Worm (Caenorhabditis elegans) whole organism, L4 larva: ENCODE data around the gene srx-3.
A peak's percentile ranks its signal among the peaks of the same experiment; 100 is the strongest.

Source experiments
- F44E2.7 ChIP-seq: fragments of 200-800 bp; sonication (Bioruptor generic); IDR thresholded peaks from 2 replicates; pipeline ENCODE4 v2.1.2; 2022; ENCODE audit warnings: missing genetic modification characterization, missing compliant biosample characterization
- R02D3.7 ChIP-seq: fragments of 150-350 bp; sonication (generic microtip); optimal IDR thresholded peaks from 3 replicates; lab custom pipeline; 2014; ENCODE audit warnings: missing biosample characterization, missing genetic modification characterization
- ZK546.5 ChIP-seq, 2 experiments: sonication (generic microtip); optimal IDR thresholded peaks; 2 replicates each; lab custom pipeline; 2017; ENCODE audit warnings: missing biosample characterization in 2 of 2, missing genetic modification characterization in 2 of 2
- aha-1 ChIP-seq: fragments of 150-350 bp; peaks from one replicate; lab custom pipeline; 2014; ENCODE audit warnings: missing biosample characterization, missing genetic modification characterization
- aly-2 ChIP-seq: sonication (generic microtip); optimal IDR thresholded peaks from 2 replicates; lab custom pipeline; 2018; ENCODE audit warnings: missing biosample characterization, missing genetic modification characterization
- ama-1 ChIP-seq: fragments of 150-350 bp; optimal IDR thresholded peaks from 2 replicates; lab custom pipeline; 2014; ENCODE audit warnings: inconsistent platforms, mixed read lengths
- attf-4 ChIP-seq: sonication (generic microtip); optimal IDR thresholded peaks from 3 replicates; lab custom pipeline; 2017; ENCODE audit warnings: missing biosample characterization, missing genetic modification characterization
- ceh-32 ChIP-seq: sonication (generic microtip); optimal IDR thresholded peaks from 2 replicates; lab custom pipeline; 2016; ENCODE audit warnings: mild to moderate bottlenecking, missing genetic modification characterization, missing compliant biosample characterization; ENCODE audit not compliant: poor library complexity
- ceh-62 ChIP-seq: sonication (generic microtip); optimal IDR thresholded peaks from 2 replicates; lab custom pipeline; 2017; ENCODE audit warnings: missing biosample characterization, missing genetic modification characterization
- ceh-82 ChIP-seq: sonication (generic microtip); optimal IDR thresholded peaks from 2 replicates; lab custom pipeline; 2017; ENCODE audit warnings: missing biosample characterization, missing genetic modification characterization
- ctbp-1 ChIP-seq: fragments of 200-800 bp; sonication (Bioruptor generic); IDR thresholded peaks from 2 replicates; pipeline ENCODE4 v1.3.6; 2022; ENCODE audit warnings: missing genetic modification reagents, missing genetic modification characterization, missing compliant biosample characterization
- dmd-8 ChIP-seq: fragments of 200-800 bp; sonication (Bioruptor generic); IDR thresholded peaks from 2 replicates; pipeline ENCODE4 v1.3.6; 2022; ENCODE audit warnings: missing genetic modification characterization, missing compliant biosample characterization
- dpl-1 ChIP-seq: fragments of 150-350 bp; optimal IDR thresholded peaks from 2 replicates; lab custom pipeline; 2014; ENCODE audit warnings: missing biosample characterization, missing genetic modification reagents, missing genetic modification characterization
- gei-8 ChIP-seq: fragments of 200-800 bp; sonication (Bioruptor generic); optimal IDR thresholded peaks from 2 replicates; lab custom pipeline; 2018; ENCODE audit warnings: mild to moderate bottlenecking, missing genetic modification characterization, missing compliant biosample characterization
- lin-29 ChIP-seq: fragments of 200-800 bp; sonication (Bioruptor generic); IDR thresholded peaks from 2 replicates; pipeline ENCODE4 v1.3.6; 2022; ENCODE audit warnings: missing genetic modification reagents, missing genetic modification characterization, missing compliant biosample characterization
- lin-39 ChIP-seq: fragments of 150-350 bp; optimal IDR thresholded peaks from 2 replicates; lab custom pipeline; 2014; ENCODE audit warnings: missing biosample characterization, missing genetic modification reagents, missing genetic modification characterization
- mdl-1 ChIP-seq, 2 experiments: fragments of 150-350 bp in 1 of 2; sonication (generic microtip) in 1 of 2; optimal IDR thresholded peaks; 2 replicates each; lab custom pipeline; 2014 to 2017; ENCODE audit warnings: missing biosample characterization in 2 of 2, missing genetic modification characterization in 2 of 2
- mes-2 ChIP-seq: sonication (generic microtip); optimal IDR thresholded peaks from 2 replicates; lab custom pipeline; 2016; ENCODE audit warnings: missing genotype, mild to moderate bottlenecking, missing genetic modification characterization, missing compliant biosample characterization; ENCODE audit not compliant: poor library complexity, severe bottlenecking
- nhr-11 ChIP-seq: fragments of 150-350 bp; optimal IDR thresholded peaks from 2 replicates; lab custom pipeline; 2014; ENCODE audit warnings: missing biosample characterization, missing genetic modification characterization
- nhr-111 ChIP-seq: fragments of 200-800 bp; sonication (Bioruptor generic); optimal IDR thresholded peaks from 2 replicates; lab custom pipeline; 2018; ENCODE audit warnings: mild to moderate bottlenecking, missing genetic modification characterization, missing compliant biosample characterization
- nhr-41 ChIP-seq: fragments of 200-800 bp; sonication (Bioruptor generic); IDR thresholded peaks from 2 replicates; pipeline ENCODE4 v1.3.6; 2022; ENCODE audit warnings: missing genetic modification reagents, missing genetic modification characterization, missing compliant biosample characterization
- nhr-76 ChIP-seq: fragments of 150-350 bp; optimal IDR thresholded peaks from 2 replicates; lab custom pipeline; 2014; ENCODE audit warnings: missing biosample characterization, missing genetic modification characterization
- sdz-12 ChIP-seq: fragments of 200-800 bp; sonication (Bioruptor generic); optimal IDR thresholded peaks from 2 replicates; lab custom pipeline; 2018; ENCODE audit warnings: mild to moderate bottlenecking, missing genetic modification characterization, missing compliant biosample characterization
- set-16 ChIP-seq: fragments of 200-800 bp; sonication (Bioruptor generic); IDR thresholded peaks from 2 replicates; pipeline ENCODE4 v1.3.6; 2022; ENCODE audit warnings: missing genetic modification reagents, missing genetic modification characterization, missing compliant biosample characterization
- skn-1 ChIP-seq: fragments of 150-350 bp; optimal IDR thresholded peaks from 2 replicates; lab custom pipeline; 2014; ENCODE audit warnings: missing biosample characterization, missing genetic modification characterization
- snpc-1.2 ChIP-seq: fragments of 200-800 bp; sonication (Bioruptor generic); IDR thresholded peaks from 2 replicates; pipeline ENCODE4 v1.3.6; 2022; ENCODE audit warnings: missing genetic modification reagents, missing genetic modification characterization, missing compliant biosample characterization
- snpc-4 ChIP-seq: fragments of 150-350 bp; optimal IDR thresholded peaks from 2 replicates; lab custom pipeline; 2014; ENCODE audit warnings: missing biosample characterization, missing genetic modification characterization
- spr-3 ChIP-seq: fragments of 200-800 bp; sonication (Bioruptor generic); optimal IDR thresholded peaks from 2 replicates; lab custom pipeline; 2018; ENCODE audit warnings: mild to moderate bottlenecking, missing genetic modification characterization, missing compliant biosample characterization
- tra-1 ChIP-seq: fragments of 200-800 bp; sonication (Bioruptor generic); IDR thresholded peaks from 2 replicates; pipeline ENCODE4 v1.3.6; 2022; ENCODE audit warnings: missing genetic modification reagents, missing genetic modification characterization, missing compliant biosample characterization
- unc-62 ChIP-seq, 3 experiments: fragments of 150-350 bp in 1 of 3; sonication (generic microtip); optimal IDR thresholded peaks in 2 of 3; peaks in 1 of 3; 1 replicate in 1 of 3; 2 replicates in 2 of 3; lab custom pipeline; 2014 to 2017; ENCODE audit warnings: missing biosample characterization in 3 of 3, missing genetic modification characterization in 3 of 3, missing genetic modification reagents in 3 of 3, missing genotype in 1 of 3
- zag-1 ChIP-seq: fragments of 150-350 bp; optimal IDR thresholded peaks from 2 replicates; lab custom pipeline; 2014; ENCODE audit warnings: missing biosample characterization, missing genetic modification characterization
- zfp-2 ChIP-seq: sonication (generic microtip); optimal IDR thresholded peaks from 2 replicates; lab custom pipeline; 2016; ENCODE audit warnings: mild to moderate bottlenecking, missing genetic modification characterization, missing compliant biosample characterization
- ztf-11 ChIP-seq: fragments of 150-350 bp; optimal IDR thresholded peaks from 2 replicates; lab custom pipeline; 2014; ENCODE audit warnings: missing biosample characterization, missing genetic modification characterization

The srx-3 gene

DNA sequence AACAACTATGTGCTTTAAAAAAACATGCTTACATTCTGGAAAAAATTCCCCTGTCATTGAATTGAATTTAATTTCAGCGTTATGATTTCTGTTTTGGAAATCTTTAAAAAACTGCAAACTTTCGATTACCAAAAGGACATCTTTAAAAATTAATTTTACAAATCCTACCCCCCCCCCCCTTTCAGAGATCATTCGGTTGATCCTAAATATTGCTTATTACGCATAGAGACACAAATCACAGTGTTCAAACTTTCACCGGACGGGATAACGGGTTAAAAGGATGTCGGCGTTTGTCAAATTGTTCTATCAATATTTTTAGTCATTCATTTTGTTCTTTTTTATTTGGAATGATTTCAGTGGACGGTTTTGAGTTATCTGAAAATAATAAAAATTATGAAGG is 27.9 kb downstream of the srx-3 start, which contains the start of gene C25E10.4:
Gene C25E10.4, plus strand, starts transcription at position 301 of the 400 bp plus-strand sequence.
- TF ChIP-seq dmd-8 (GFP tag; lab: Robert Waterston, UW) (no peak), aha-1 (peak; percentile 37)

DNA sequence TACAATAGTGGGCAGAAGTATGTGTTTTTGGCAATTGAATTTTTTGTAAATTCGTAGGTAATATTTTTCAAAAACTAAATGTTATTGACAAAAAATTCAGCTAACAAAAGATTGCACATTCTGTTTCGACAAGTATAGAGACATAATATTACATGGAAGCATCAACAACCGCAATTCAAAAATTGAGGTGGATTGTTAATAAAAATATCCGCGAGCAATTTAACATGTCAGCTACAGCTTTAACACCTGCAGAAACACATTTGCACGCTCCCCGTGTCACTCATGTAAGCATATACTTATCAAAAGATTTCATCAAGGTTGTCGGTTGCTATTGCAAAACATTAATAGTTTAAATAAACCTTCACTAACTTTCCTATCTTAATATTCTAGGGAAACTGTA is 30.3 kb downstream of the srx-3 start, which contains the start of gene srsx-34:
Gene srsx-34, plus strand, starts transcription at position 301 of the 400 bp plus-strand sequence.
- TF ChIP-seq aha-1 (peak; percentile 31), zag-1 (tag; lab: Kevin White, UChicago) (no peak)

DNA sequence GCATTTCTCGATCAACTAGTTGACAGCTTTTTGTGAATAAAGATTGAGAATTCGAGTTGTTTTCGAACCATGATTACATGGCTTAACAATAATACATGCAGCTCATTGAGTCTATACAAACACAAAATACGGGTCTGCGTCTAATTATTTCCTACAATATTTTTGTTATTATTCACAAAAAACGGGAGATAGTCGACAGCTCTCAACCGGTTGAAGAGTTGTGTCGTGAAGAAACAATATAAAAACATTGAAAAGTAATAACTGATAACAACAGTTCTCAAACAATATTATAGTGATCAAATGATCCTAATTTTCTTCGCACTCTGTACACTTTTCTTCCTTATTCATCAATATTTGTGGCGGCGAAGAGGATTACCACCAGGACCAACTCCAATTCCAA is 35.7 kb downstream of the srx-3 start, which contains the start of gene cyp-33B1:
Gene cyp-33B1, plus strand, starts transcription at position 301 of the 400 bp plus-strand sequence.
- TF ChIP-seq tra-1, result no peak
- TF ChIP-seq ztf-11 (tag; lab: Kevin White, UChicago), result no peak
- no peak for TF ChIP-seq zfp-2 (tag; lab: Kevin White, UChicago)
- no peak for TF ChIP-seq R02D3.7 (tag; lab: Kevin White, UChicago)
- TF ChIP-seq skn-1, result no peak
- TF ChIP-seq ctbp-1 (GFP tag; lab: Robert Waterston, UW), result no peak
- no peak for TF ChIP-seq ceh-62 (tag; lab: Kevin White, UChicago)
- no peak for TF ChIP-seq ZK546.5 (tag; optimal IDR thresholded peaks at IDR 0.05; lab: Kevin White, UChicago)
- no peak for TF ChIP-seq spr-3 (GFP tag; lab: Kevin White, UChicago)
- TF ChIP-seq attf-4 (tag; lab: Kevin White, UChicago), result no peak
- no peak for TF ChIP-seq nhr-11 (tag; lab: Kevin White, UChicago)
- no peak for TF ChIP-seq snpc-1.2 (GFP tag; lab: Robert Waterston, UW)
- TF ChIP-seq lin-39 (tag; lab: Kevin White, UChicago), result no peak
- TF ChIP-seq nhr-111 (GFP tag; lab: Kevin White, UChicago), result no peak
- TF ChIP-seq ama-1 (lab: Kevin White, UChicago), result no peak
- TF ChIP-seq gei-8 (GFP tag; lab: Kevin White, UChicago), result no peak
- TF ChIP-seq dpl-1 (GFP tag; lab: Kevin White, UChicago), result no peak
- TF ChIP-seq, all 104 proteins: peak for 0

DNA sequence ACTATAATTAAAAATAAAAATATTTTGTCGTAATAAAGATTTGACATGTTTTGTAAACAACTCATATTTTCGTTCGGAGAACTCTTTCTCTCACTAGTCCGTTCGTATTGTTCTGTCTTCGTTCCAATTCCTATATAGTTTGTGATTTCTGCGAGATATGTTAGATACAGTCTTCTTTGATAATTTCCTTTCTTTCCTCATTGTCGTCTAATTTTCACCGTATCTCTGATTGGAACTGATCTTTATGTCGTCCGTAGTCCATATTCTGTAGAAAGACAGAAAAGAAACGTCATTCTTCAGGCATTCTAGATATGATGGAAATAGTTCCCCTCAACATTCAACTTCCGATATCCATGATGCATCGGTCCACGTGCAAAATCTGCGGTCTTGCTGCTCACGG is 39.5 kb downstream of the srx-3 start, which contains the start of gene nhr-30:
Gene nhr-30, plus strand, starts transcription at position 301 of the 400 bp plus-strand sequence.
- TF ChIP-seq lin-29, result no peak
- TF ChIP-seq ceh-82 (tag; lab: Kevin White, UChicago), result no peak
- TF ChIP-seq nhr-41 (GFP tag; lab: Robert Waterston, UW), result no peak
- TF ChIP-seq unc-62 (GFP tag; optimal IDR thresholded peaks at IDR 0.05 in 1 of 2; lab: Kevin White, UChicago), result peak in 1 of 2 experiments; percentile 1
- TF ChIP-seq unc-62 (tag; optimal IDR thresholded peaks at IDR 0.05; lab: Kevin White, UChicago), result no peak

DNA sequence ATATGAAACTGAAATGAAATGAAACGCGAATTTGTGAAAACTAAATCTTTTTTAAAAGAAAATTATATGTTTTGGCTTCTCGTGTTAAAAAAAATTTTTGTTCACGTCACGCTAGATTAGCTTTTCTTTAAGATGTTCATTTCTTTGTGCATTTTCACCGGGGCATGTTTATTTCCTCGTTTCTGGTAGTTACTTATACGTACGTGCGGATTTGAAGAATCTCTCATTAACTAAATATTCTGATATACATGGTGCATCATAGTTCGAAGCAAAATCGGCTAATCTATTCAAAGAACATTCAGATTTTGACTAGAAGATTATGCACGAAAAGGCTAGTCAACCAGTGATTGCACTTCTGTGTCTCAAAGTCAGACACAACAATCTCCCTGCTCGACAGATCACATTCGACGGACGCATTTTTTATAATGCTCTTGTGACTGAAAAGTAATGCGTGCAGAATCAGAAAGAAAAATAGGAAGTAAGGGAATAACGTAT is 42.3 kb downstream of the srx-3 start, which contains the start of gene C25E10.17:
Gene C25E10.17, minus strand, starts transcription at position 51 of the 495 bp plus-strand sequence.
- TF ChIP-seq dpl-1 (GFP tag; lab: Kevin White, UChicago), result no peak
- TF ChIP-seq aha-1, result peak; percentile 92
- TF ChIP-seq sdz-12 (GFP tag; lab: Kevin White, UChicago), result no peak
- TF ChIP-seq, all 104 proteins: peak for 1

DNA sequence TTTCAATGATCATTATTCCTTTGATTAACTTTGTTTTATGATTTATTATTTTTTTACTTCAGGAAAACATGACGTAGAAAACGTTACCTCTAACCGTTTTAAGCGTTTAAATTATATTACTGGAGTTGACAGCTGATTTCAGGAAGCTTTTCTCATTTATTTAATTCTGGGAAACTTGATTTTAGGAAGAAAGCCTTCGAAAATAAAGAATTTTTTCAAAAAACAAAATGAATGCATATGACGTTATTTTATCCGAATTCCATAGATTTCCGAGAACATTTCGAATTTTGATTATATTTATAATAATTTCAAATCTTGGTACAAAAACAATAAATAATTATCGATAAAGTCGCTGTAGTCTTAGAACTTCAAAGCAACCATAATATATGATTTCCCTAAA is 43.9 kb downstream of the srx-3 start:
- TF ChIP-seq nhr-76 (tag; lab: Kevin White, UChicago) (no peak), set-16 (no peak), aly-2 (no peak), mes-2 (tag; lab: Kevin White, UChicago) (no peak), ceh-32 (tag; lab: Kevin White, UChicago) (no peak), mdl-1 (tag; optimal IDR thresholded peaks at IDR 0.05; lab: Kevin White, UChicago) (no peak), dmd-8 (GFP tag; lab: Robert Waterston, UW) (no peak), F44E2.7 (no peak), snpc-4 (tag; lab: Kevin White, UChicago) (no peak)
